Worm (Caenorhabditis elegans): ENCODE measurements around the gene R10E11.9.

The R10E11.9 gene

DNA sequence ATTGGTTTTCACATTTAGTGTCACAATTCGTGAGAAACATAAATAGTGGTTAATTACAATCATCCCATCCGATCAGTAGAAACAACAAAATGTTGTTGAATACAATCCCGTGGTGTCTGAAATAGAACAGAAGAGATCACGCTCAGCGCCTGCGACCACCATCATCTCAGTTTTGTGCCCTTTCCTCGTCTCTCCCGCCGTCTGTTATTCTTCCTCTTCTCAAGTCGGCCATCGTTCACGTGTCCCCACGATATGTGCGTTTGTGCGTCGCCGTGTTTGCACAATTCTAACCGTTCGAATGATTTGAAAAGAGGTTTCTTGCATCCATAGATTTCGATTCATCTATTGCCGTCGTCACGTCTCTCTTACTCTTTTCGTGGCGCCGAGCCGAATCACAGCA, 25.3 kb upstream of the R10E11.9 start, which contains the start of gene panl-3 (continued):
- TF ChIP-seq rpc-1 (optimal IDR thresholded peaks at IDR 0.05) (no peak), rpc-1 (tag; optimal IDR thresholded peaks at IDR 0.05) (no peak), ztf-3 (GFP tag; optimal IDR thresholded peaks at IDR 0.05) (no peak), F37B4.10 (GFP tag; IDR thresholded peaks at IDR 0.05) (no peak), F10E7.11 (tag; optimal IDR thresholded peaks at IDR 0.05) (no peak), dox-1 (GFP tag; IDR thresholded peaks at IDR 0.05) (0 out of 2 replicates have a peak, but pooled peaks have one; percentile 26), F23B12.7 (tag; optimal IDR thresholded peaks at IDR 0.05; ENCODE audit: insufficient read depth) (peak; percentile 41), hsf-1 (GFP tag; IDR thresholded peaks at IDR 0.05) (peak; percentile 26; the same call in 1 of the 2 replicates), ztf-18 (tag; optimal IDR thresholded peaks at IDR 0.05) (peak; percentile 31)

DNA sequence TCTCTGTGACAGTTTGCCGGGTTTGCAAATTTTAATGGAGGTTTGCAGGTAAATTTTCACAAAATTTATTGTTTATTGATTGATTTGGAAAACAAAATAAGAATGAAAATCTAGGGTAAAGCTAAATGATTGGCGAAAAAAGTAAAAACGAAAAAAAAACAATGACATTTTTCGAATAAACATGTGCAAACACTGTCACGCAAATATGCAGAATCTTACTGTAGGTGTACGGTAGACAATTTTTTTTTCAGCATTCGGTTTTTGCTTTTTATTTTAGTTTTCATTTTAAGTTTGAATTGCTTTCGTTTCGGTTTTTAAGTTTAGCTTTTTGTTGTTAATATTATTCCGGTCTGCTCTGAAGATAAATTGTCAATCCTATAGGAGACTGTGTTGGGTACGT, 24.5 kb upstream of the R10E11.9 start:
- TF ChIP-seq dox-1 (GFP tag; IDR thresholded peaks at IDR 0.05) (peak; percentile 30; the same call in 1 of the 2 replicates), lsl-1 (GFP tag; optimal IDR thresholded peaks at IDR 0.05) (peak; percentile 93), nhr-27 (tag; optimal IDR thresholded peaks at IDR 0.05) (no peak), madf-8 (GFP tag; conservative IDR thresholded peaks at IDR 0.05) (0 out of 2 replicates have a peak, but pooled peaks have one; percentile 24), bed-1 (GFP tag; IDR thresholded peaks at IDR 0.05) (no peak), chd-7 (tag; optimal IDR thresholded peaks at IDR 0.05) (no peak), mel-28 (tag; optimal IDR thresholded peaks at IDR 0.05; ENCODE audit: borderline replicate concordance) (no peak), lir-1 (GFP tag; conservative IDR thresholded peaks at IDR 0.05) (no peak), mcd-1 (GFP tag; IDR thresholded peaks at IDR 0.05) (no peak), efl-1 (GFP tag; optimal IDR thresholded peaks at IDR 0.05) (peak; percentile 35), lin-54 (GFP tag; optimal IDR thresholded peaks at IDR 0.05) (peak; percentile 45), F49E8.2 (tag; optimal IDR thresholded peaks at IDR 0.05; ENCODE audit: insufficient read depth) (peak; percentile 26), Y95B8A.8 (GFP tag; IDR thresholded peaks at IDR 0.05) (no peak), unc-130 (GFP tag; optimal IDR thresholded peaks at IDR 0.05) (no peak), snpc-3.4 (tag; optimal IDR thresholded peaks at IDR 0.05) (peak; percentile 1), dpl-1 (GFP tag; optimal IDR thresholded peaks at IDR 0.05) (no peak), ekl-4 (GFP tag; IDR thresholded peaks at IDR 0.05) (no peak), B0035.1 (tag; optimal IDR thresholded peaks at IDR 0.05) (no peak), nhr-80 (tag; optimal IDR thresholded peaks at IDR 0.05) (no peak), nhr-90 (tag; optimal IDR thresholded peaks at IDR 0.05) (no peak), lin-26 (GFP tag; IDR thresholded peaks at IDR 0.05) (no peak), F33H1.4 (GFP tag; IDR thresholded peaks at IDR 0.05) (peak; percentile 31), sea-2 (GFP tag; IDR thresholded peaks at IDR 0.05) (no peak), madf-6 (GFP tag; IDR thresholded peaks at IDR 0.05) (peak; percentile 60)

DNA sequence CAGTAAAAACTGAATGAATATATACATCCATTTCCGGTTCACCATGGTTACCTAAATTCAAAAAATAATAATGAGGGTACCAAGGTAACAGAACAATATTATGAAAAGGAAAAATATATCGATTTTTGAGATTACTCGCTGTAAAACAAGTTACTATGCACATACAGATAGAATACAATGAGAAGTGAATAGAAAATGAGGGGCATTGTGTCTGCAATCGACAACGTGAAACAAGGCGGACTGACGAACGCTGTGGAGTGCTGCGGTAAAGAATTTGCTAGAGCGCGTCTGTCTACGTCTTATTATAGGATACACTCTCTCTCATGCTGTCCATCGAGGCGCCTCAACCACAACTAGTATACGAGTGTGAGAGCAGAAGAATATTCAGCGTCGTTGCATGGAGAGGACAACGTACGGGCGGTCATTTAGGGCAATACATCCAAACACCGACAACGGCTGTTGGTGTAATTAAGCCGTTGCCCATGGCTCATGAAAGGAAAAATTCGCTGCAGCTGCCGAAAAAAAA, 23.7 kb upstream of the R10E11.9 start, which contains the start of gene cnx-1:
TSS of gene cnx-1 (minus strand) at position 51 of the 526 bp plus-strand sequence.
- TF ChIP-seq cebp-1 (GFP tag; IDR thresholded peaks at IDR 0.05) (no peak), cebp-1 (tag; optimal IDR thresholded peaks at IDR 0.05) (peak; percentile 25), dox-1 (GFP tag; IDR thresholded peaks at IDR 0.05) (peak; percentile 8; the same call in 1 of the 2 replicates), Y53G8AR.9 (GFP tag; conservative IDR thresholded peaks at IDR 0.05) (0 out of 2 replicates have a peak, but pooled peaks have one; percentile 15), hmg-1.2 (GFP tag; IDR thresholded peaks at IDR 0.05) (peak; percentile 37; the same call in 1 of the 2 replicates), pbrm-1 (GFP tag; IDR thresholded peaks at IDR 0.05) (peak; percentile 42; the same call in 1 of the 2 replicates), ama-1 (optimal IDR thresholded peaks at IDR 0.05) (no peak), ama-1 (GFP tag; optimal IDR thresholded peaks at IDR 0.05) (no peak), nhr-80 (tag; optimal IDR thresholded peaks at IDR 0.05) (peak; percentile 2), rcor-1 (GFP tag; IDR thresholded peaks at IDR 0.05) (0 out of 2 replicates have a peak, but pooled peaks have one; percentile 35), nfya-1 (tag; optimal IDR thresholded peaks at IDR 0.05; ENCODE audit: borderline replicate concordance, insufficient read depth) (no peak), aptf-2 (GFP tag; conservative IDR thresholded peaks at IDR 0.05) (no peak), zfh-2 (GFP tag; conservative IDR thresholded peaks at IDR 0.05) (no peak)
